Fruit fly (Drosophila melanogaster): ENCODE results near the gene Apl.

Gene Apl

dm6 chr3L:16571014-16571738 lies 23.8 kb upstream of the Apl start (continued):
- TF ChIP-seq CG17361 (GFP tag; IDR thresholded peaks at IDR 0.05) (peak; percentile 51; the same call in 1 of the 3 replicates), CG6765 (GFP tag; optimal IDR thresholded peaks at IDR 0.05) (peak; percentile 50), chinmo (GFP tag; IDR thresholded peaks at IDR 0.05; ENCODE audit: partially characterized antibody) (no peak), tx (GFP tag; optimal IDR thresholded peaks at IDR 0.05) (peak; percentile 16), vvl (GFP tag; IDR thresholded peaks at IDR 0.05) (peak; percentile 22; the same call in 1 of the 2 replicates), Mes4 (GFP tag; optimal IDR thresholded peaks at IDR 0.05) (no peak), knrl (GFP tag; IDR thresholded peaks at IDR 0.05; ENCODE audit: partially characterized antibody) (no peak), CG1602 (GFP tag; optimal IDR thresholded peaks at IDR 0.05) (peak; percentile 36), CG13775 (GFP tag; optimal IDR thresholded peaks at IDR 0.05) (peak; percentile 42), nmo (GFP tag; optimal IDR thresholded peaks at IDR 0.05) (peak; percentile 39), CG8388 (GFP tag; optimal IDR thresholded peaks at IDR 0.05) (peak; percentile 33), CG8924 (tag; optimal IDR thresholded peaks at IDR 0.05) (peak; percentile 60), CG11247 (GFP tag; IDR thresholded peaks at IDR 0.05) (peak; percentile 53), CG6654 (GFP tag; optimal IDR thresholded peaks at IDR 0.05) (no peak), CG10543 (GFP tag; optimal IDR thresholded peaks at IDR 0.05) (no peak), grau (tag; optimal IDR thresholded peaks at IDR 0.05) (peak; percentile 71), Nf-YA (GFP tag; IDR thresholded peaks at IDR 0.05) (peak; percentile 26; the same call in 1 of the 2 replicates), CG18619 (GFP tag; optimal IDR thresholded peaks at IDR 0.05) (peak; percentile 28), CG31441 (GFP tag; IDR thresholded peaks at IDR 0.05) (peak; percentile 30; the same call in 1 of the 2 replicates), H2.0 (GFP tag; IDR thresholded peaks at IDR 0.05) (peak; percentile 32), CG7357 (GFP tag; IDR thresholded peaks at IDR 0.05) (peak; percentile 52; the same call in 2 of the 3 replicates), Neu2 (GFP tag; optimal IDR thresholded peaks at IDR 0.05; ENCODE audit: borderline replicate concordance) (no peak), ap (GFP tag; IDR thresholded peaks at IDR 0.05) (peak; percentile 31; the same call in 1 of the 2 replicates), esg (GFP tag; conservative IDR thresholded peaks at IDR 0.05) (peak; percentile 47), tgo (GFP tag; IDR thresholded peaks at IDR 0.05) (peak; percentile 53; the same call in 2 of the 3 replicates), CG18764 (GFP tag; optimal IDR thresholded peaks at IDR 0.05) (peak; percentile 28), Rx (GFP tag; IDR thresholded peaks at IDR 0.05) (no peak), Meics (GFP tag; optimal IDR thresholded peaks at IDR 0.05) (peak; percentile 72), CG11504 (tag; optimal IDR thresholded peaks at IDR 0.05) (peak; percentile 64), CG2712 (tag; optimal IDR thresholded peaks at IDR 0.05) (peak; percentile 61), CG7928 (GFP tag; optimal IDR thresholded peaks at IDR 0.05) (no peak), Bteb2 (GFP tag; optimal IDR thresholded peaks at IDR 0.05) (peak; percentile 59), Bgb (GFP tag; IDR thresholded peaks at IDR 0.05; ENCODE audit: partially characterized antibody) (no peak), lmd (GFP tag; IDR thresholded peaks at IDR 0.05) (peak; percentile 75), CG4404 (GFP tag; IDR thresholded peaks at IDR 0.05) (peak; percentile 30; the same call in 1 of the 2 replicates), klu (GFP tag; IDR thresholded peaks at IDR 0.05) (0 out of 2 replicates have a peak, but pooled peaks have one; percentile 19), dmrt99B (tag; optimal IDR thresholded peaks at IDR 0.05) (peak; percentile 46), CG1024 (GFP tag; IDR thresholded peaks at IDR 0.05) (no peak), HHEX (GFP tag; optimal IDR thresholded peaks at IDR 0.05) (peak; percentile 36), scrt (GFP tag; optimal IDR thresholded peaks at IDR 0.05) (peak; percentile 36), CG14441 (GFP tag; IDR thresholded peaks at IDR 0.05) (peak; percentile 62), Sin3A (optimal IDR thresholded peaks at IDR 0.05) (no peak), ind (GFP tag; optimal IDR thresholded peaks at IDR 0.05) (peak; percentile 44), CG3838 (GFP tag; optimal IDR thresholded peaks at IDR 0.05) (no peak), fd3F (GFP tag; optimal IDR thresholded peaks at IDR 0.05) (peak; percentile 58), Ptx1 (GFP tag; IDR thresholded peaks at IDR 0.05) (no peak; the same call in 1 of the 2 replicates), CG12942 (GFP tag; optimal IDR thresholded peaks at IDR 0.05) (peak; percentile 31), CG12659 (GFP tag; optimal IDR thresholded peaks at IDR 0.05) (peak; percentile 53), pho (GFP tag; optimal IDR thresholded peaks at IDR 0.05) (peak; percentile 44)

All from whole organism, embryonic.